Fruit fly (Drosophila melanogaster) S2 (cell line): ENCODE results near the gene EMC3.

ENCODE experiments used
- CG8478 ChIP-seq: fragments of >200 bp; optimal IDR thresholded peaks from 2 replicates; lab custom pipeline; 2018
- CTCF ChIP-seq, 2 experiments: fragments of >200 bp; optimal IDR thresholded peaks; 2 replicates each; lab custom pipeline; 2018

DNA sequence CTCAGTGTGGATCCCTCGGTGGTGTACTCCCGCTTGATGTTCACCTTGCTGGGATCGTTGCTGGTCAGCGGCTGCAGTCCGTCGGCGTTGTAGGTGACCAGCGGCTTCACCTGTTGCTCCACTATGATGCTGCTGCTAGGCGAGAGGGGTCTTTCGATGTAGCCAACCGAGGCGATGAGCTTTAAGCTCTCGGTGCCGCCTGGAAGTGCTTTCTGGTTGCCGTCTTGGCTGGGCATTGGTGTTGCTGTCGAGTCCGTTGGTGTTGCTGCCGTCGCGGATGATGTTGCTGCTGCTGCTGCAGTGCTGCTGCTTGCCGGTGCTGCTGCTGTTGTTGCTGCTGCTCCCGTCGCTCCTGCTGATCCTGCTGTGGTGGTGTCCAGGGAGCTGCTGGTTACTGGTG lies 41.8 kb upstream of the EMC3 start:
- no peak for TF ChIP-seq CTCF (optimal IDR thresholded peaks at IDR 0.05; lab: Kevin White, UChicago)
- TF ChIP-seq CG8478: no peak
